Fruit fly (Drosophila melanogaster) whole organism, embryonic: Measurements from ENCODE around the gene CG17377.

ENCODE experiments used
- Asciz ChIP-seq: fragments of 200-800 bp; sonication (Bioruptor generic); optimal IDR thresholded peaks from 2 replicates; lab custom pipeline; 2017; ENCODE audit warnings: missing biosample characterization, mild to moderate bottlenecking, missing genetic modification characterization, missing genetic modification reagents
- Bteb2 ChIP-seq: fragments of 200-800 bp; sonication (Bioruptor generic); optimal IDR thresholded peaks from 2 replicates; lab custom pipeline; 2016; ENCODE audit warnings: missing biosample characterization, missing genetic modification characterization
- C15 ChIP-seq: fragments of 200-800 bp; sonication (Bioruptor generic); IDR thresholded peaks from 3 replicates; pipeline ENCODE4 v1.3.6; 2022; ENCODE audit warnings: missing biosample characterization, missing genetic modification characterization
- CG10209 ChIP-seq: fragments of 200-800 bp; sonication (Bioruptor generic); optimal IDR thresholded peaks from 3 replicates; lab custom pipeline; 2017; ENCODE audit warnings: missing biosample characterization, mild to moderate bottlenecking, missing genetic modification characterization, missing genetic modification reagents
- CG10431 ChIP-seq: fragments of 200-800 bp; sonication (Bioruptor generic); optimal IDR thresholded peaks from 3 replicates; lab custom pipeline; 2018; ENCODE audit warnings: missing biosample characterization, mild to moderate bottlenecking, missing genetic modification characterization
- CG11398 ChIP-seq: fragments of 200-800 bp; sonication (Bioruptor generic); optimal IDR thresholded peaks from 2 replicates; lab custom pipeline; 2016; ENCODE audit warnings: missing biosample characterization, missing genetic modification characterization
- CG12236 ChIP-seq: fragments of 200-800 bp; sonication (Bioruptor generic); optimal IDR thresholded peaks from 2 replicates; lab custom pipeline; 2016; ENCODE audit warnings: missing biosample characterization, missing genetic modification characterization
- CG12659 ChIP-seq: fragments of 200-800 bp; sonication (Bioruptor generic); optimal IDR thresholded peaks from 3 replicates; lab custom pipeline; 2017; ENCODE audit warnings: mild to moderate bottlenecking, missing biosample characterization, missing genetic modification reagents, missing genetic modification characterization
- CG17361 ChIP-seq: fragments of 200-800 bp; sonication (Bioruptor generic); IDR thresholded peaks from 3 replicates; pipeline ENCODE4 v1.3.6; 2022; ENCODE audit warnings: missing biosample characterization, missing genetic modification characterization
- CG18764 ChIP-seq: fragments of 200-800 bp; sonication (Bioruptor generic); optimal IDR thresholded peaks from 3 replicates; lab custom pipeline; 2016; ENCODE audit warnings: missing biosample characterization, missing genetic modification characterization
- CG33557 ChIP-seq: fragments of 200-800 bp; sonication (Bioruptor generic); optimal IDR thresholded peaks from 2 replicates; lab custom pipeline; 2019; ENCODE audit warnings: missing biosample characterization, mild to moderate bottlenecking, missing genetic modification characterization, moderate library complexity
- CG7271 ChIP-seq: fragments of 200-800 bp; sonication (Bioruptor generic); optimal IDR thresholded peaks from 2 replicates; lab custom pipeline; 2018; ENCODE audit warnings: missing biosample characterization, mild to moderate bottlenecking, missing genetic modification characterization, moderate library complexity
- CG7928 ChIP-seq: fragments of 200-800 bp; sonication (Bioruptor generic); optimal IDR thresholded peaks from 2 replicates; lab custom pipeline; 2017; ENCODE audit warnings: missing biosample characterization, mild to moderate bottlenecking, missing genetic modification characterization
- CG7963 ChIP-seq: fragments of 200-800 bp; sonication (Bioruptor generic); IDR thresholded peaks from 3 replicates; pipeline ENCODE4 v1.3.6; 2022; ENCODE audit warnings: missing biosample characterization, missing genetic modification characterization; ENCODE audit not compliant: partially characterized antibody
- CG8359 ChIP-seq: fragments of 200-800 bp; sonication (Bioruptor generic); optimal IDR thresholded peaks from 2 replicates; lab custom pipeline; 2017; ENCODE audit warnings: missing biosample characterization, mild to moderate bottlenecking, missing genetic modification characterization, borderline replicate concordance
- CG9215 ChIP-seq: fragments of 200-800 bp; sonication (Bioruptor generic); IDR thresholded peaks from 2 replicates; pipeline ENCODE4 v1.3.6; 2022; ENCODE audit warnings: missing biosample characterization, missing genetic modification characterization
- CG9797 ChIP-seq: fragments of 200-800 bp; sonication (Bioruptor generic); optimal IDR thresholded peaks from 3 replicates; lab custom pipeline; 2018; ENCODE audit warnings: missing biosample characterization, mild to moderate bottlenecking, missing genetic modification characterization
- CG9932 ChIP-seq: fragments of 200-800 bp; sonication (Bioruptor generic); IDR thresholded peaks from 2 replicates; pipeline ENCODE4 v1.3.6; 2022; ENCODE audit warnings: missing biosample characterization, missing genetic modification characterization
- CHES-1-like ChIP-seq: fragments of 200-800 bp; sonication (Bioruptor generic); optimal IDR thresholded peaks from 2 replicates; lab custom pipeline; 2016; ENCODE audit warnings: missing biosample characterization, missing genetic modification characterization
- Dll ChIP-seq: fragments of 200-800 bp; sonication (Bioruptor generic); IDR thresholded peaks from 4 replicates; pipeline ENCODE4 v1.3.6; 2022; ENCODE audit warnings: missing biosample characterization, missing genetic modification characterization; ENCODE audit not compliant: partially characterized antibody
- Doc2 ChIP-seq: fragments of 200-800 bp; sonication (Bioruptor generic); IDR thresholded peaks from 2 replicates; pipeline ENCODE4 v1.3.6; 2022; ENCODE audit warnings: missing biosample characterization, missing genetic modification characterization
- HmgZ ChIP-seq: fragments of 200-800 bp; sonication (Bioruptor generic); optimal IDR thresholded peaks from 2 replicates; lab custom pipeline; 2018; ENCODE audit warnings: missing biosample characterization, mild to moderate bottlenecking, missing genetic modification characterization
- MBD-R2 ChIP-seq: fragments of 200-800 bp; sonication (Bioruptor generic); IDR thresholded peaks from 2 replicates; pipeline ENCODE4 v1.3.6; 2022; ENCODE audit warnings: missing biosample characterization, missing genetic modification characterization
- MTF-1 ChIP-seq: fragments of 200-800 bp; sonication (Bioruptor generic); optimal IDR thresholded peaks from 2 replicates; lab custom pipeline; 2018; ENCODE audit warnings: missing biosample characterization, mild to moderate bottlenecking, missing genetic modification characterization, borderline replicate concordance
- Oli ChIP-seq: fragments of 200-800 bp; sonication (Bioruptor generic); optimal IDR thresholded peaks from 2 replicates; lab custom pipeline; 2018; ENCODE audit warnings: missing biosample characterization, mild to moderate bottlenecking, missing genetic modification characterization, moderate library complexity
- Sin3A ChIP-seq: fragments of >200 bp; optimal IDR thresholded peaks from 2 replicates; lab custom pipeline; 2018
- Taf1 ChIP-seq: fragments of 200-800 bp; sonication (Bioruptor generic); IDR thresholded peaks from 2 replicates; pipeline ENCODE4 v1.3.6; 2022; ENCODE audit warnings: missing biosample characterization, missing genetic modification characterization
- Trl ChIP-seq, 3 experiments: fragments of >200 bp in 2 of 3; fragments of 200-800 bp in 1 of 3; sonication (Bioruptor generic) in 1 of 3; optimal IDR thresholded peaks; 2 replicates in 1 of 3; 3 replicates in 2 of 3; lab custom pipeline; 2016 to 2017; ENCODE audit warnings: missing biosample characterization in 1 of 3, missing genetic modification characterization in 1 of 3
- abd-A ChIP-seq: fragments of 200-800 bp; sonication (Bioruptor generic); optimal IDR thresholded peaks from 3 replicates; lab custom pipeline; 2019; ENCODE audit warnings: missing biosample characterization, mild to moderate bottlenecking, missing genetic modification characterization, moderate library complexity
- al ChIP-seq: fragments of 200-800 bp; sonication (Bioruptor generic); IDR thresholded peaks from 2 replicates; pipeline ENCODE4 v1.3.6; 2022; ENCODE audit warnings: missing biosample characterization, missing genetic modification characterization
- az2 ChIP-seq: fragments of 200-800 bp; sonication (Bioruptor generic); optimal IDR thresholded peaks from 3 replicates; lab custom pipeline; 2016; ENCODE audit warnings: missing biosample characterization, missing genetic modification characterization
- caup ChIP-seq: fragments of 200-800 bp; sonication (Bioruptor generic); optimal IDR thresholded peaks from 3 replicates; lab custom pipeline; 2017; ENCODE audit warnings: missing biosample characterization, mild to moderate bottlenecking, missing genetic modification characterization, moderate library complexity; ENCODE audit not compliant: severe bottlenecking
- chinmo ChIP-seq: fragments of 200-800 bp; sonication (Bioruptor generic); IDR thresholded peaks from 4 replicates; pipeline ENCODE4 v1.3.6; 2022; ENCODE audit warnings: missing biosample characterization, missing genetic modification characterization; ENCODE audit not compliant: partially characterized antibody
- croc ChIP-seq: fragments of 200-800 bp; sonication (Bioruptor generic); conservative IDR thresholded peaks from 3 replicates; pipeline ENCODE4 v1.3.6; 2022; ENCODE audit warnings: missing biosample characterization, missing genetic modification characterization
- da ChIP-seq: fragments of 200-800 bp; sonication (Bioruptor generic); optimal IDR thresholded peaks from 2 replicates; lab custom pipeline; 2016; ENCODE audit warnings: missing biosample characterization, missing genetic modification characterization
- dan ChIP-seq: fragments of 200-800 bp; sonication (Bioruptor generic); IDR thresholded peaks from 2 replicates; pipeline ENCODE4 v1.3.6; 2022; ENCODE audit warnings: missing biosample characterization, missing genetic modification characterization
- disco-r ChIP-seq: fragments of 200-800 bp; sonication (Bioruptor generic); optimal IDR thresholded peaks from 2 replicates; lab custom pipeline; 2016; ENCODE audit warnings: missing biosample characterization, missing genetic modification characterization
- dm ChIP-seq: fragments of 200-800 bp; sonication (Bioruptor generic); optimal IDR thresholded peaks from 3 replicates; lab custom pipeline; 2016; ENCODE audit warnings: missing biosample characterization, missing genetic modification characterization
- fd3F ChIP-seq: fragments of 200-800 bp; sonication (Bioruptor generic); optimal IDR thresholded peaks from 2 replicates; lab custom pipeline; 2018; ENCODE audit warnings: missing biosample characterization, mild to moderate bottlenecking, missing genetic modification characterization, moderate library complexity
- fu2 ChIP-seq: fragments of 200-800 bp; sonication (Bioruptor generic); optimal IDR thresholded peaks from 2 replicates; lab custom pipeline; 2016; ENCODE audit warnings: missing biosample characterization, missing genetic modification characterization
- gce ChIP-seq: fragments of 200-800 bp; sonication (Bioruptor generic); IDR thresholded peaks from 3 replicates; pipeline ENCODE4 v1.3.6; 2022; ENCODE audit warnings: missing biosample characterization, missing genetic modification characterization
- grn ChIP-seq: fragments of 200-800 bp; sonication (Bioruptor generic); optimal IDR thresholded peaks from 3 replicates; lab custom pipeline; 2017; ENCODE audit warnings: missing biosample characterization, missing genetic modification characterization
- gro ChIP-seq: fragments of 200-800 bp; sonication (Bioruptor generic); optimal IDR thresholded peaks from 2 replicates; lab custom pipeline; 2016; ENCODE audit warnings: missing biosample characterization, missing genetic modification characterization
- klu ChIP-seq: fragments of 200-800 bp; sonication (Bioruptor generic); IDR thresholded peaks from 2 replicates; pipeline ENCODE4 v1.3.6; 2022; ENCODE audit warnings: missing biosample characterization, missing genetic modification characterization
- lilli ChIP-seq: fragments of 200-800 bp; sonication (Bioruptor generic); optimal IDR thresholded peaks from 3 replicates; lab custom pipeline; 2016; ENCODE audit warnings: missing biosample characterization, missing genetic modification characterization
- lmd ChIP-seq: fragments of 200-800 bp; sonication (Bioruptor generic); IDR thresholded peaks from 2 replicates; pipeline ENCODE4 v1.3.6; 2022; ENCODE audit warnings: missing biosample characterization, missing genetic modification characterization
- pita ChIP-seq: fragments of 200-800 bp; sonication (Bioruptor generic); optimal IDR thresholded peaks from 2 replicates; lab custom pipeline; 2017; ENCODE audit warnings: missing biosample characterization, mild to moderate bottlenecking, missing genetic modification characterization
- pnt ChIP-seq: fragments of 200-800 bp; sonication (Bioruptor generic); optimal IDR thresholded peaks from 3 replicates; lab custom pipeline; 2016; ENCODE audit warnings: missing biosample characterization, missing genetic modification characterization
- usp ChIP-seq: fragments of >200 bp; optimal IDR thresholded peaks from 2 replicates; lab custom pipeline; 2017; ENCODE audit warnings: missing biosample characterization, missing genetic modification characterization
- z ChIP-seq: fragments of 200-800 bp; sonication (Bioruptor generic); IDR thresholded peaks from 3 replicates; pipeline ENCODE4 v1.3.6; 2022; ENCODE audit warnings: missing biosample characterization, missing genetic modification characterization
- zen ChIP-seq: fragments of 200-800 bp; sonication (Bioruptor generic); optimal IDR thresholded peaks from 3 replicates; lab custom pipeline; 2018; ENCODE audit warnings: missing biosample characterization, mild to moderate bottlenecking, missing genetic modification characterization, moderate library complexity

The CG17377 gene

dm6 chr2L:6794956-6795522 is 7.6 kb downstream of the CG17377 start (continued):
- no peak for TF ChIP-seq CG12236 (GFP tag; lab: Kevin White, UChicago)
- TF ChIP-seq gce (GFP tag; lab: Robert Waterston, UW), result no peak
- no peak for TF ChIP-seq Oli (tag; lab: Kevin White, UChicago)
- no peak for TF ChIP-seq CG18764 (GFP tag; lab: Kevin White, UChicago)
- TF ChIP-seq fd3F, result no peak
- TF ChIP-seq da, result no peak
- peak; percentile 79 for TF ChIP-seq abd-A (tag; lab: Kevin White, UChicago)
- no peak for TF ChIP-seq al
- TF ChIP-seq CG7271 (tag; lab: Kevin White, UChicago), result no peak
- no peak for TF ChIP-seq CG7963 (GFP tag; lab: Robert Waterston, UW)
- TF ChIP-seq chinmo (GFP tag; lab: Robert Waterston, UW), result no peak
- no peak for TF ChIP-seq Taf1
- TF ChIP-seq MTF-1 (GFP tag; lab: Kevin White, UChicago), result no peak
- TF ChIP-seq caup, result peak; percentile 0
- TF ChIP-seq pnt, result no peak
- no peak for TF ChIP-seq CG10209 (GFP tag; lab: Kevin White, UChicago)
- peak in 1 of 2 experiments; percentile 14 for TF ChIP-seq Trl (optimal IDR thresholded peaks at IDR 0.05; lab: Kevin White, UChicago)
- no peak for TF ChIP-seq Trl (GFP tag; optimal IDR thresholded peaks at IDR 0.05; lab: Kevin White, UChicago)
- no peak for TF ChIP-seq CG10431 (GFP tag; lab: Kevin White, UChicago)
- no peak for TF ChIP-seq C15 (GFP tag; lab: Robert Waterston, UW)
- no peak for TF ChIP-seq CG9797 (GFP tag; lab: Kevin White, UChicago)
- TF ChIP-seq Bteb2, result no peak
- TF ChIP-seq gro (GFP tag; lab: Kevin White, UChicago), result no peak
- TF ChIP-seq MBD-R2 (GFP tag; lab: Robert Waterston, UW), result 0 out of 2 replicates have a peak, but pooled peaks have one; percentile 8
- TF ChIP-seq HmgZ, result no peak
- no peak for TF ChIP-seq grn
- peak; percentile 15 for TF ChIP-seq CG12659 (GFP tag; lab: Kevin White, UChicago)
- TF ChIP-seq CG7928, result no peak
- no peak for TF ChIP-seq az2
- TF ChIP-seq Asciz (GFP tag; lab: Kevin White, UChicago), result no peak
- no peak for TF ChIP-seq usp (GFP tag; lab: Kevin White, UChicago)
- TF ChIP-seq CG33557 (GFP tag; lab: Kevin White, UChicago), result no peak
- no peak for TF ChIP-seq klu (GFP tag; lab: Robert Waterston, UW)
- TF ChIP-seq Doc2 (GFP tag; lab: Robert Waterston, UW), result no peak
- no peak for TF ChIP-seq dm
- TF ChIP-seq CG11398 (GFP tag; lab: Kevin White, UChicago), result no peak
- no peak for TF ChIP-seq dan (GFP tag; lab: Robert Waterston, UW)
- 0 out of 3 replicates have a peak, but pooled peaks have one; percentile 25 for TF ChIP-seq CG17361 (GFP tag; lab: Robert Waterston, UW)
- peak; percentile 32; the same call in 1 of the 2 replicates for TF ChIP-seq lmd (GFP tag; lab: Robert Waterston, UW)
- no peak for TF ChIP-seq Dll
- peak; percentile 13 for TF ChIP-seq lilli (GFP tag; lab: Kevin White, UChicago)
- TF ChIP-seq croc (GFP tag; lab: Robert Waterston, UW), result no peak
- peak; percentile 74 for TF ChIP-seq z (GFP tag; lab: Robert Waterston, UW)
- TF ChIP-seq zen (tag; lab: Kevin White, UChicago), result no peak
- TF ChIP-seq pita (GFP tag; lab: Kevin White, UChicago), result no peak
- peak; percentile 7; the same call in 1 of the 2 replicates for TF ChIP-seq CG9932
- no peak; the same call in 1 of the 2 replicates for TF ChIP-seq CG9215 (GFP tag; lab: Robert Waterston, UW)
- TF ChIP-seq disco-r (GFP tag; lab: Kevin White, UChicago), result no peak
- no peak for TF ChIP-seq fu2
- TF ChIP-seq Sin3A (lab: Kevin White, UChicago), result no peak
- no peak for TF ChIP-seq CHES-1-like (GFP tag; lab: Kevin White, UChicago)
- TF ChIP-seq CG8359 (GFP tag; lab: Kevin White, UChicago), result no peak
